Fruit fly (Drosophila melanogaster): ENCODE measurements around the gene Dsk.

Gene Dsk

dm6 chr3R:4220780-4221179 is 30.7 kb upstream of the Dsk start (continued):
- TF ChIP-seq Hand (GFP tag; optimal IDR thresholded peaks at IDR 0.05) (no peak), rib (GFP tag; IDR thresholded peaks at IDR 0.05) (no peak), BEAF-32 (GFP tag; optimal IDR thresholded peaks at IDR 0.05) (peak; percentile 98), peb (GFP tag; IDR thresholded peaks at IDR 0.05) (no peak), Hmr (GFP tag; optimal IDR thresholded peaks at IDR 0.05) (peak; percentile 74), CG18599 (GFP tag; optimal IDR thresholded peaks at IDR 0.05) (no peak), CG17385 (GFP tag; optimal IDR thresholded peaks at IDR 0.05) (no peak), MBD-R2 (GFP tag; IDR thresholded peaks at IDR 0.05) (peak; percentile 93), dpn (GFP tag; optimal IDR thresholded peaks at IDR 0.05) (peak; percentile 37), gsb (GFP tag; IDR thresholded peaks at IDR 0.05) (no peak), esg (GFP tag; conservative IDR thresholded peaks at IDR 0.05) (no peak), Aef1 (GFP tag; IDR thresholded peaks at IDR 0.05) (no peak), CG12942 (GFP tag; optimal IDR thresholded peaks at IDR 0.05) (peak; percentile 12), crol (GFP tag; IDR thresholded peaks at IDR 0.05) (no peak), CG15011 (GFP tag; optimal IDR thresholded peaks at IDR 0.05) (no peak), da (GFP tag; optimal IDR thresholded peaks at IDR 0.05) (no peak), CG16813 (GFP tag; IDR thresholded peaks at IDR 0.05; ENCODE audit: partially characterized antibody) (peak; percentile 98), Atf-2 (GFP tag; optimal IDR thresholded peaks at IDR 0.05) (no peak), CG2202 (tag; optimal IDR thresholded peaks at IDR 0.05) (no peak), Fer1 (GFP tag; optimal IDR thresholded peaks at IDR 0.05) (peak; percentile 27), yki (optimal IDR thresholded peaks at IDR 0.05) (no peak), fd102C (GFP tag; optimal IDR thresholded peaks at IDR 0.05) (no peak), Mes4 (GFP tag; optimal IDR thresholded peaks at IDR 0.05) (peak; percentile 32), otp (GFP tag; IDR thresholded peaks at IDR 0.05) (no peak), CG4328 (GFP tag; optimal IDR thresholded peaks at IDR 0.05) (no peak), HLH3B (GFP tag; IDR thresholded peaks at IDR 0.05) (no peak), CrebB (tag; optimal IDR thresholded peaks at IDR 0.05) (no peak), Max (GFP tag; optimal IDR thresholded peaks at IDR 0.05) (no peak), CG8478 (optimal IDR thresholded peaks at IDR 0.05) (no peak), CG17612 (GFP tag; IDR thresholded peaks at IDR 0.05) (no peak), CG8089 (GFP tag; optimal IDR thresholded peaks at IDR 0.05) (no peak), CG16779 (GFP tag; IDR thresholded peaks at IDR 0.05) (no peak), caup (GFP tag; optimal IDR thresholded peaks at IDR 0.05; ENCODE audit: severe bottlenecking) (no peak), nerfin-1 (tag; optimal IDR thresholded peaks at IDR 0.05) (no peak), gro (GFP tag; optimal IDR thresholded peaks at IDR 0.05) (peak; percentile 47), ap (GFP tag; IDR thresholded peaks at IDR 0.05) (no peak), CG6254 (GFP tag; optimal IDR thresholded peaks at IDR 0.05) (no peak), CG12659 (GFP tag; optimal IDR thresholded peaks at IDR 0.05) (peak; percentile 72), hkb (optimal IDR thresholded peaks at IDR 0.05) (peak; percentile 23), hkb (GFP tag; IDR thresholded peaks at IDR 0.05) (no peak), CG17359 (tag; optimal IDR thresholded peaks at IDR 0.05) (no peak), sima (GFP tag; optimal IDR thresholded peaks at IDR 0.05) (no peak), Jarid2 (GFP tag; optimal IDR thresholded peaks at IDR 0.05) (no peak), grn (GFP tag; optimal IDR thresholded peaks at IDR 0.05) (no peak), nerfin-2 (GFP tag; IDR thresholded peaks at IDR 0.05; ENCODE audit: partially characterized antibody) (peak; percentile 95), stc (GFP tag; IDR thresholded peaks at IDR 0.05) (no peak), lov (optimal IDR thresholded peaks at IDR 0.05) (no peak), lov (GFP tag; IDR thresholded peaks at IDR 0.05) (no peak), B-H1 (GFP tag; IDR thresholded peaks at IDR 0.05) (no peak), lola (GFP tag; optimal IDR thresholded peaks at IDR 0.05) (no peak), wdn (GFP tag; IDR thresholded peaks at IDR 0.05) (no peak; the same call in 1 of the 2 replicates), CG8765 (GFP tag; IDR thresholded peaks at IDR 0.05) (no peak), CG9817 (tag; optimal IDR thresholded peaks at IDR 0.05) (peak; percentile 25)

Data from whole organism, embryonic.